Fruit fly (Drosophila melanogaster): ENCODE data around the gene Mpp6.
A peak's percentile ranks its signal among the peaks of the same experiment; 100 is the strongest.

The Mpp6 gene

dm6 chr2L:21107651-21108489, 48.2 kb upstream of the Mpp6 start (continued):
- TF ChIP-seq gcm (GFP tag; optimal IDR thresholded peaks at IDR 0.05) = no peak
- no peak for TF ChIP-seq CG17361 (GFP tag; IDR thresholded peaks at IDR 0.05)
- TF ChIP-seq CG18011 (GFP tag; optimal IDR thresholded peaks at IDR 0.05) = no peak
- no peak for TF ChIP-seq Kr (GFP tag; optimal IDR thresholded peaks at IDR 0.05)
- no peak for TF ChIP-seq repo (GFP tag; optimal IDR thresholded peaks at IDR 0.05)
- no peak for TF ChIP-seq abd-A (tag; optimal IDR thresholded peaks at IDR 0.05)
- no peak for TF ChIP-seq CG1602 (GFP tag; optimal IDR thresholded peaks at IDR 0.05)
- no peak for TF ChIP-seq pfk (GFP tag; optimal IDR thresholded peaks at IDR 0.05)
- TF ChIP-seq sc (optimal IDR thresholded peaks at IDR 0.05) = no peak
- no peak for TF ChIP-seq sc (GFP tag; optimal IDR thresholded peaks at IDR 0.05)

- TF ChIP-seq CG8388 (GFP tag; optimal IDR thresholded peaks at IDR 0.05) = peak; percentile 78
- TF ChIP-seq da (GFP tag; optimal IDR thresholded peaks at IDR 0.05) = no peak
- TF ChIP-seq CG34422 (GFP tag; IDR thresholded peaks at IDR 0.05) = 0 out of 3 replicates have a peak, but pooled peaks have one; percentile 13
- TF ChIP-seq Sox102F (GFP tag; optimal IDR thresholded peaks at IDR 0.05) = peak; percentile 79
- TF ChIP-seq eve (GFP tag; optimal IDR thresholded peaks at IDR 0.05) = peak in 1 of 2 experiments; percentile 44
- TF ChIP-seq CG4424 (GFP tag; optimal IDR thresholded peaks at IDR 0.05) = peak; percentile 40
- TF ChIP-seq CG32767 (GFP tag; IDR thresholded peaks at IDR 0.05) = peak; percentile 66; the same call in 1 of the 2 replicates
- peak; percentile 71 for TF ChIP-seq az2 (GFP tag; optimal IDR thresholded peaks at IDR 0.05)
- no peak; the same call in 1 of the 2 replicates for TF ChIP-seq Ptx1 (GFP tag; IDR thresholded peaks at IDR 0.05)
- no peak for TF ChIP-seq crol (GFP tag; IDR thresholded peaks at IDR 0.05)
- no peak for TF ChIP-seq br (optimal IDR thresholded peaks at IDR 0.05)
- no peak for TF ChIP-seq pzg (GFP tag; optimal IDR thresholded peaks at IDR 0.05)
- TF ChIP-seq Rx (GFP tag; IDR thresholded peaks at IDR 0.05) = no peak
- TF ChIP-seq CG13894 (tag; optimal IDR thresholded peaks at IDR 0.05) = no peak
- peak; percentile 70 for TF ChIP-seq Xbp1 (GFP tag; optimal IDR thresholded peaks at IDR 0.05)
- peak; percentile 31 for TF ChIP-seq sqz (GFP tag; optimal IDR thresholded peaks at IDR 0.05)
- no peak for TF ChIP-seq tup (GFP tag; optimal IDR thresholded peaks at IDR 0.05)
- TF ChIP-seq Pdp1 (GFP tag; optimal IDR thresholded peaks at IDR 0.05) = peak; percentile 31 to 40
- no peak for TF ChIP-seq CG6654 (GFP tag; optimal IDR thresholded peaks at IDR 0.05)
- peak; percentile 44 for TF ChIP-seq ems (GFP tag; optimal IDR thresholded peaks at IDR 0.05)
- peak; percentile 27; the same call in 1 of the 3 replicates for TF ChIP-seq croc (GFP tag; conservative IDR thresholded peaks at IDR 0.05)
- TF ChIP-seq sob (GFP tag; IDR thresholded peaks at IDR 0.05) = 0 out of 2 replicates have a peak, but pooled peaks have one; percentile 45
- no peak for TF ChIP-seq CG4282 (GFP tag; optimal IDR thresholded peaks at IDR 0.05)
- TF ChIP-seq zfh1 (GFP tag; IDR thresholded peaks at IDR 0.05) = peak; percentile 78
- no peak for TF ChIP-seq CG6765 (GFP tag; optimal IDR thresholded peaks at IDR 0.05)
- TF ChIP-seq CG31365 (tag; optimal IDR thresholded peaks at IDR 0.05) = no peak
- no peak for TF ChIP-seq mirr (GFP tag; optimal IDR thresholded peaks at IDR 0.05)
- TF ChIP-seq pita (GFP tag; optimal IDR thresholded peaks at IDR 0.05) = no peak
- TF ChIP-seq Elba2 (GFP tag; optimal IDR thresholded peaks at IDR 0.05) = no peak
- TF ChIP-seq NC2α (GFP tag; optimal IDR thresholded peaks at IDR 0.05) = peak; percentile 47
- no peak for TF ChIP-seq Mrtf (GFP tag; IDR thresholded peaks at IDR 0.05)
- no peak for TF ChIP-seq Nf-YB (GFP tag; optimal IDR thresholded peaks at IDR 0.05)
- TF ChIP-seq tll (GFP tag; optimal IDR thresholded peaks at IDR 0.05) = peak in 1 of 2 experiments; percentile 26
- no peak for TF ChIP-seq GATAe (GFP tag; conservative IDR thresholded peaks at IDR 0.05)
- TF ChIP-seq Abd-B (GFP tag; optimal IDR thresholded peaks at IDR 0.05) = no peak
- TF ChIP-seq Tbp (GFP tag; optimal IDR thresholded peaks at IDR 0.05) = no peak
- TF ChIP-seq zfh2 (GFP tag; optimal IDR thresholded peaks at IDR 0.05) = peak; percentile 6
- TF ChIP-seq vvl (GFP tag; IDR thresholded peaks at IDR 0.05) = peak; percentile 76
Measured at dm6 chr2L:21108759-21109282, 47.3 kb upstream of the Mpp6 start.
